Fruit fly (Drosophila melanogaster) whole organism, embryonic: ENCODE results near the gene SerRS-m.

Experiments
- BtbVII ChIP-seq: fragments of 200-800 bp; sonication (Bioruptor generic); optimal IDR thresholded peaks from 3 replicates; lab custom pipeline; 2017; ENCODE audit warnings: missing biosample characterization, mild to moderate bottlenecking, missing genetic modification characterization
- CG10267 ChIP-seq: fragments of 200-800 bp; sonication (Bioruptor generic); optimal IDR thresholded peaks from 2 replicates; lab custom pipeline; 2018; ENCODE audit warnings: missing biosample characterization, mild to moderate bottlenecking, missing genetic modification characterization, moderate library complexity
- CG10979 ChIP-seq: fragments of 200-800 bp; sonication (Bioruptor generic); optimal IDR thresholded peaks from 2 replicates; lab custom pipeline; 2018; ENCODE audit warnings: missing biosample characterization, mild to moderate bottlenecking, missing genetic modification characterization, moderate library complexity
- CG11456 ChIP-seq: fragments of 200-800 bp; sonication (Bioruptor generic); IDR thresholded peaks from 3 replicates; pipeline ENCODE4 v1.3.6; 2022; ENCODE audit warnings: missing biosample characterization, missing genetic modification characterization
- CG12299 ChIP-seq: fragments of 200-800 bp; sonication (Bioruptor generic); optimal IDR thresholded peaks from 2 replicates; lab custom pipeline; 2018; ENCODE audit warnings: missing biosample characterization, mild to moderate bottlenecking, missing genetic modification characterization
- CG13123 ChIP-seq: fragments of 200-800 bp; sonication (Bioruptor generic); optimal IDR thresholded peaks from 2 replicates; lab custom pipeline; 2016; ENCODE audit warnings: missing biosample characterization, missing genetic modification characterization
- CG13424 ChIP-seq: fragments of 200-800 bp; sonication (Bioruptor generic); optimal IDR thresholded peaks from 2 replicates; lab custom pipeline; 2019; ENCODE audit warnings: missing biosample characterization, mild to moderate bottlenecking, missing genetic modification characterization, moderate library complexity
- CG13894 ChIP-seq: fragments of 200-800 bp; sonication (Bioruptor generic); optimal IDR thresholded peaks from 3 replicates; lab custom pipeline; 2018; ENCODE audit warnings: missing biosample characterization, mild to moderate bottlenecking, missing genetic modification characterization, moderate library complexity
- CG17385 ChIP-seq: fragments of 200-800 bp; sonication (Bioruptor generic); optimal IDR thresholded peaks from 3 replicates; lab custom pipeline; 2018; ENCODE audit warnings: missing biosample characterization, mild to moderate bottlenecking, missing genetic modification characterization
- CG17568 ChIP-seq: fragments of 200-800 bp; sonication (Bioruptor generic); optimal IDR thresholded peaks from 2 replicates; lab custom pipeline; 2018; ENCODE audit warnings: missing biosample characterization, mild to moderate bottlenecking, missing genetic modification characterization, moderate library complexity
- CG18262 ChIP-seq: fragments of 200-800 bp; optimal IDR thresholded peaks from 3 replicates; lab custom pipeline; 2019; ENCODE audit warnings: missing biosample characterization, mild to moderate bottlenecking, missing genetic modification characterization, moderate library complexity
- CG18619 ChIP-seq: fragments of 200-800 bp; sonication (Bioruptor generic); optimal IDR thresholded peaks from 3 replicates; lab custom pipeline; 2017; ENCODE audit warnings: missing biosample characterization, mild to moderate bottlenecking, missing genetic modification characterization
- CG2116 ChIP-seq: fragments of 200-800 bp; sonication (Bioruptor generic); optimal IDR thresholded peaks from 3 replicates; lab custom pipeline; 2018; ENCODE audit warnings: missing biosample characterization, mild to moderate bottlenecking, missing genetic modification characterization
- CG32532 ChIP-seq: fragments of 200-800 bp; sonication (Bioruptor generic); IDR thresholded peaks from 2 replicates; pipeline ENCODE4 v1.3.6; 2022; ENCODE audit warnings: missing biosample characterization, missing genetic modification characterization
- CG3726 ChIP-seq: fragments of 200-800 bp; sonication (Bioruptor generic); IDR thresholded peaks from 3 replicates; pipeline ENCODE4, ENCODE4 v1.3.6; 2022; ENCODE audit warnings: missing biosample characterization, missing genetic modification characterization
- CG3995 ChIP-seq: fragments of 200-800 bp; sonication (Bioruptor generic); optimal IDR thresholded peaks from 3 replicates; lab custom pipeline; 2016; ENCODE audit warnings: missing biosample characterization, missing genetic modification characterization
- CG4282 ChIP-seq: fragments of 200-800 bp; sonication (Bioruptor generic); optimal IDR thresholded peaks from 2 replicates; lab custom pipeline; 2016; ENCODE audit warnings: missing biosample characterization, missing genetic modification characterization
- CG7963 ChIP-seq: fragments of 200-800 bp; sonication (Bioruptor generic); IDR thresholded peaks from 3 replicates; pipeline ENCODE4 v1.3.6; 2022; ENCODE audit warnings: missing biosample characterization, missing genetic modification characterization; ENCODE audit not compliant: partially characterized antibody
- CG8290 ChIP-seq, 3 experiments: fragments of 200-800 bp; sonication (Bioruptor generic); optimal IDR thresholded peaks; 2 replicates each; lab custom pipeline; 2016 to 2019; ENCODE audit warnings: missing biosample characterization in 3 of 3, missing genetic modification characterization in 3 of 3, mild to moderate bottlenecking in 2 of 3, moderate library complexity in 1 of 3
- CG8944 ChIP-seq: fragments of 200-800 bp; sonication (Bioruptor generic); optimal IDR thresholded peaks from 3 replicates; lab custom pipeline; 2016; ENCODE audit warnings: missing biosample characterization, missing genetic modification characterization
- CG9727 ChIP-seq: fragments of 200-800 bp; sonication (Bioruptor generic); optimal IDR thresholded peaks from 3 replicates; lab custom pipeline; 2017; ENCODE audit warnings: missing biosample characterization, mild to moderate bottlenecking, missing genetic modification characterization
- D ChIP-seq, 2 experiments: fragments of 200-800 bp in 1 of 2; fragments of >200 bp in 1 of 2; sonication (Bioruptor generic) in 1 of 2; optimal IDR thresholded peaks; 2 replicates in 1 of 2; 3 replicates in 1 of 2; lab custom pipeline; 2017; ENCODE audit warnings: mild to moderate bottlenecking in 1 of 2, missing biosample characterization in 1 of 2, missing genetic modification characterization in 1 of 2, missing genetic modification reagents in 1 of 2
- Dbx ChIP-seq: fragments of 200-800 bp; sonication (Bioruptor generic); IDR thresholded peaks from 3 replicates; pipeline ENCODE4 v1.3.6; 2022; ENCODE audit warnings: missing biosample characterization, missing genetic modification characterization
- Ets65A ChIP-seq: fragments of 200-800 bp; sonication (Bioruptor generic); peaks from one replicate; lab custom pipeline; 2016; ENCODE audit warnings: missing biosample characterization, missing genetic modification characterization
- GATAe ChIP-seq: fragments of 200-800 bp; sonication (Bioruptor generic); conservative IDR thresholded peaks from 2 replicates; pipeline ENCODE4 v1.3.6; 2022; ENCODE audit warnings: missing biosample characterization, missing genetic modification characterization
- HmgZ ChIP-seq: fragments of 200-800 bp; sonication (Bioruptor generic); optimal IDR thresholded peaks from 2 replicates; lab custom pipeline; 2018; ENCODE audit warnings: missing biosample characterization, mild to moderate bottlenecking, missing genetic modification characterization
- Lim3 ChIP-seq: fragments of 200-800 bp; sonication (Bioruptor generic); IDR thresholded peaks from 2 replicates; pipeline ENCODE4 v1.3.6; 2022; ENCODE audit warnings: missing biosample characterization, missing genetic modification characterization
- Lpt ChIP-seq: fragments of >200 bp; optimal IDR thresholded peaks from 2 replicates; lab custom pipeline; 2018; ENCODE audit warnings: missing biosample characterization, missing genetic modification characterization
- Meics ChIP-seq: fragments of 200-800 bp; sonication (Bioruptor generic); optimal IDR thresholded peaks from 2 replicates; lab custom pipeline; 2017; ENCODE audit warnings: missing biosample characterization, mild to moderate bottlenecking, missing genetic modification characterization
- NK7.1 ChIP-seq: fragments of 200-800 bp; sonication (Bioruptor generic); optimal IDR thresholded peaks from 3 replicates; lab custom pipeline; 2016; ENCODE audit warnings: missing biosample characterization, missing genetic modification characterization
- Neu2 ChIP-seq: fragments of 200-800 bp; sonication (Bioruptor generic); optimal IDR thresholded peaks from 3 replicates; lab custom pipeline; 2016; ENCODE audit warnings: missing biosample characterization, missing genetic modification characterization, borderline replicate concordance
- Ravus ChIP-seq: fragments of 200-800 bp; sonication (Bioruptor generic); IDR thresholded peaks from 2 replicates; pipeline ENCODE4 v1.3.6; 2022; ENCODE audit warnings: missing biosample characterization, missing genetic modification characterization
- Trl ChIP-seq, 3 experiments: fragments of >200 bp in 2 of 3; fragments of 200-800 bp in 1 of 3; sonication (Bioruptor generic) in 1 of 3; optimal IDR thresholded peaks; 2 replicates in 1 of 3; 3 replicates in 2 of 3; lab custom pipeline; 2016 to 2017; ENCODE audit warnings: missing biosample characterization in 1 of 3, missing genetic modification characterization in 1 of 3
- az2 ChIP-seq: fragments of 200-800 bp; sonication (Bioruptor generic); optimal IDR thresholded peaks from 3 replicates; lab custom pipeline; 2016; ENCODE audit warnings: missing biosample characterization, missing genetic modification characterization
- crp ChIP-seq, 2 experiments: fragments of 200-800 bp; sonication (Bioruptor generic); optimal IDR thresholded peaks; 2 replicates in 1 of 2; 3 replicates in 1 of 2; lab custom pipeline; 2017; ENCODE audit warnings: missing biosample characterization in 2 of 2, missing genetic modification characterization in 2 of 2, mild to moderate bottlenecking in 1 of 2, moderate library complexity in 1 of 2
- dati ChIP-seq: fragments of 200-800 bp; sonication (Bioruptor generic); IDR thresholded peaks from 2 replicates; pipeline ENCODE4 v1.3.6; 2022; ENCODE audit warnings: missing biosample characterization, missing genetic modification characterization
- dysf ChIP-seq: fragments of 200-800 bp; sonication (Bioruptor generic); IDR thresholded peaks from 3 replicates; pipeline ENCODE4 v1.3.6; 2022; ENCODE audit warnings: missing biosample characterization, missing genetic modification characterization
- gce ChIP-seq: fragments of 200-800 bp; sonication (Bioruptor generic); IDR thresholded peaks from 3 replicates; pipeline ENCODE4 v1.3.6; 2022; ENCODE audit warnings: missing biosample characterization, missing genetic modification characterization
- gro ChIP-seq: fragments of 200-800 bp; sonication (Bioruptor generic); optimal IDR thresholded peaks from 2 replicates; lab custom pipeline; 2016; ENCODE audit warnings: missing biosample characterization, missing genetic modification characterization
- h ChIP-seq: fragments of >200 bp; optimal IDR thresholded peaks from 2 replicates; lab custom pipeline; 2017
- her ChIP-seq: fragments of 200-800 bp; sonication (Bioruptor generic); optimal IDR thresholded peaks from 2 replicates; lab custom pipeline; 2016; ENCODE audit warnings: missing biosample characterization, missing genetic modification characterization
- klu ChIP-seq: fragments of 200-800 bp; sonication (Bioruptor generic); IDR thresholded peaks from 2 replicates; pipeline ENCODE4 v1.3.6; 2022; ENCODE audit warnings: missing biosample characterization, missing genetic modification characterization
- lov ChIP-seq, 2 experiments: fragments of 200-800 bp in 1 of 2; fragments of >200 bp in 1 of 2; sonication (Bioruptor generic) in 1 of 2; IDR thresholded peaks in 1 of 2; optimal IDR thresholded peaks in 1 of 2; 2 replicates in 1 of 2; 3 replicates in 1 of 2; pipeline versions ENCODE4 v1.3.6 to Lab custom; 2017 to 2022; ENCODE audit warnings: missing biosample characterization in 1 of 2, missing genetic modification characterization in 1 of 2
- mirr ChIP-seq: fragments of 200-800 bp; sonication (Bioruptor generic); optimal IDR thresholded peaks from 3 replicates; lab custom pipeline; 2018; ENCODE audit warnings: missing biosample characterization, mild to moderate bottlenecking, missing genetic modification characterization
- prd ChIP-seq, 3 experiments: fragments of >200 bp in 2 of 3; fragments of 200-800 bp in 1 of 3; sonication (Bioruptor generic) in 1 of 3; optimal IDR thresholded peaks in 2 of 3; IDR thresholded peaks in 1 of 3; 2 replicates in 2 of 3; 3 replicates in 1 of 3; pipeline versions ENCODE4 v1.3.6 to Lab custom; 2017 to 2022; ENCODE audit warnings: missing biosample characterization in 1 of 3, missing genetic modification characterization in 1 of 3
- sens ChIP-seq: fragments of 200-800 bp; sonication (Bioruptor generic); peaks from one replicate; lab custom pipeline; 2016; ENCODE audit warnings: missing biosample characterization, missing genetic modification characterization
- stc ChIP-seq: fragments of 200-800 bp; sonication (Bioruptor generic); IDR thresholded peaks from 2 replicates; pipeline ENCODE4 v1.3.6; 2022; ENCODE audit warnings: missing biosample characterization, missing genetic modification characterization
- trh ChIP-seq: fragments of 200-800 bp; sonication (Bioruptor generic); optimal IDR thresholded peaks from 2 replicates; lab custom pipeline; 2016; ENCODE audit warnings: missing biosample characterization, missing genetic modification characterization

SerRS-m gene

DNA sequence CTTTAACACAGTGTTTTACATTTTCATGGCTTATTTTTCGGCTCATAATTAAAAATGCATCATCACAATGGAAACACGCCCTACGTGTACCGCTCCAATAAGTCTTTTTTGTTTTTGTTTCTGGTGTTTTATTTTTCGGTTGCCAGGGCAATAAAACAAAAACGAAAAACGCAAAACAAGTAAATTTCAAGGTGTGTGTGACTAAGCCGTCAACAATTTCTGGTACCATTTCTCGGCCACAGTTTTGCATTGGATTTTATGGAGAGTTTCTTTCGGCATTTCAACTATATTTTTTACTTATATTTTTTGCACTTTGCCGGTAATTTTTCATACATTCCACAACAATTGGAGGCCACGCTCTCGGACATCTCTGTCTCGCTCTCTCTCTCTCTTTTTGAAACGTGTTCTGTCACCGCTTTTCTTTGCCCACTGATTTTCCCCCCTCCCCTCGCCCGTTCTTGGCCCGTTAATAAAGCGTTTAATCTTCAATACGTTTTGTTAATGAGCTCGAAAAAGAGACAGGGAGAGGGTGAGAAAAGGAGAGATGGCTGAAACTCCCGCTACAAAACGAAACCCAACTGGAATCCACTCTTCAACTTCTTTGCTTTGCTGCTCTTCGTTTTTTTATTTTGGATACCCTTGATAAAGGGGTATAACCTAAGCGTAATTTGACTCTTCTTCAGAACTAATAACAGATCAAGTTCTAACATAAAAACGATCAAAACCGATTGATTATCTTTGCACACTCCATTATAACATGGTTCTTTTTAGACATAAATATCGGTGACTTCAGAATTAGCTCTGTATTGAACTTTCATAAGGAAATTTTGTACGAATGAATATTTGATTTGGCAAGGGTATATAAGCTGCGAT lies 47.2 kb upstream of the SerRS-m start (continued):
- TF ChIP-seq CG7963 (GFP tag; lab: Robert Waterston, UW) (no peak), klu (GFP tag; lab: Robert Waterston, UW) (no peak), CG8944 (GFP tag; lab: Kevin White, UChicago) (no peak), crp (GFP tag; optimal IDR thresholded peaks at IDR 0.05; lab: Kevin White, UChicago) (no peak), CG13424 (peak; percentile 17), Dbx (GFP tag; lab: Robert Waterston, UW) (no peak), Ravus (no peak), CG13123 (GFP tag; lab: Kevin White, UChicago) (no peak), CG9727 (GFP tag; lab: Kevin White, UChicago) (peak; percentile 6), Ets65A (GFP tag; lab: Kevin White, UChicago) (no peak), Meics (GFP tag; lab: Kevin White, UChicago) (peak; percentile 33), NK7.1 (GFP tag; lab: Kevin White, UChicago) (no peak), CG4282 (no peak), dysf (GFP tag; lab: Robert Waterston, UW) (no peak), D (optimal IDR thresholded peaks at IDR 0.05; lab: Kevin White, UChicago) (no peak), D (GFP tag; optimal IDR thresholded peaks at IDR 0.05; lab: Kevin White, UChicago) (no peak), gro (GFP tag; lab: Kevin White, UChicago) (no peak), CG17385 (no peak), CG18262 (tag; lab: Kevin White, UChicago) (no peak), Lim3 (GFP tag; lab: Robert Waterston, UW) (no peak), CG2116 (GFP tag; lab: Kevin White, UChicago) (no peak), her (GFP tag; lab: Kevin White, UChicago) (no peak), Neu2 (no peak), CG3726 (GFP tag; lab: Robert Waterston, UW) (no peak), BtbVII (GFP tag; lab: Kevin White, UChicago) (no peak), CG17568 (GFP tag; lab: Kevin White, UChicago) (no peak), sens (GFP tag; lab: Kevin White, UChicago) (peak; percentile 77), Lpt (no peak), lov (optimal IDR thresholded peaks at IDR 0.05; lab: Kevin White, UChicago) (no peak), lov (GFP tag; IDR thresholded peaks at IDR 0.05; lab: Robert Waterston, UW) (no peak), az2 (GFP tag; lab: Kevin White, UChicago) (no peak), GATAe (GFP tag; lab: Robert Waterston, UW) (no peak), CG10267 (tag; lab: Kevin White, UChicago) (no peak), HmgZ (tag; lab: Kevin White, UChicago) (no peak), CG10979 (tag; lab: Kevin White, UChicago) (peak; percentile 25), h (lab: Kevin White, UChicago) (no peak), CG3995 (no peak), CG12299 (tag; lab: Kevin White, UChicago) (no peak), Trl (optimal IDR thresholded peaks at IDR 0.05; lab: Kevin White, UChicago) (peak; percentile 15 to 45), Trl (GFP tag; optimal IDR thresholded peaks at IDR 0.05; lab: Kevin White, UChicago) (no peak), gce (GFP tag; lab: Robert Waterston, UW) (no peak), CG32532 (no peak), CG13894 (tag; lab: Kevin White, UChicago) (no peak), CG8290 (GFP tag; optimal IDR thresholded peaks at IDR 0.05; lab: Kevin White, UChicago) (no peak), CG8290 (tag; optimal IDR thresholded peaks at IDR 0.05; lab: Kevin White, UChicago) (no peak), CG18619 (GFP tag; lab: Kevin White, UChicago) (no peak), dati (GFP tag; lab: Robert Waterston, UW) (no peak), prd (optimal IDR thresholded peaks at IDR 0.05; lab: Kevin White, UChicago) (no peak), prd (GFP tag; IDR thresholded peaks at IDR 0.05; lab: Robert Waterston, UW) (no peak), CG11456 (GFP tag; lab: Robert Waterston, UW) (no peak), trh (GFP tag; lab: Kevin White, UChicago) (no peak), mirr (GFP tag; lab: Kevin White, UChicago) (no peak), stc (GFP tag; lab: Robert Waterston, UW) (no peak)
